Fruit fly (Drosophila melanogaster): ENCODE results near the gene CG9121.
A peak's percentile ranks its signal among the peaks of the same experiment; 100 is the strongest.

CG9121 gene

DNA sequence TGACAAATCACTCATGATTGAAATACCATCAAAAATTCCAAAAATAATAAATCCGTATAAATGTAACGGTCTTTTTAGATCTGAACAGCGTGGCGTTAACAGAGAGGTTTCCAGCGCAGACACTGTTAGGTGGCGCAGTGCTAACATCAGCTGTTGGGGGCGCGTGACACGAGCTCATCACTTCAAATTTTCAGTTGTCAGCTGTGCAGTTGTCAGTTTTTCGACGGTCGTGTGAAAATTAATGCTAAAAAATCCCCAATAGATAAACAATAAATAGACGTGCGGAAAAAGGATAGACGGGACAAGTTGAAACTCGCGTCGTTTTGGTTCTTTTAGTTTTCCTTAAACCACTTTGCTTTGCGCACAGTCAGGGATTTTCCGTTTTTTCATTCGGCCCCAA lies 45.4 kb upstream of the CG9121 start, which contains the start of gene CG4230 (continued):
- TF ChIP-seq Hsf (GFP tag; optimal IDR thresholded peaks at IDR 0.05) (no peak), HLH3B (GFP tag; IDR thresholded peaks at IDR 0.05) (no peak), sug (tag; optimal IDR thresholded peaks at IDR 0.05) (no peak), Neu2 (GFP tag; optimal IDR thresholded peaks at IDR 0.05; ENCODE audit: borderline replicate concordance) (no peak), CG10321 (GFP tag; IDR thresholded peaks at IDR 0.05) (no peak), CG31224 (GFP tag; IDR thresholded peaks at IDR 0.05) (no peak), TFAM (GFP tag; optimal IDR thresholded peaks at IDR 0.05) (no peak), E2f1 (GFP tag; IDR thresholded peaks at IDR 0.05) (no peak), CG1647 (GFP tag; optimal IDR thresholded peaks at IDR 0.05) (no peak), zen (tag; optimal IDR thresholded peaks at IDR 0.05) (no peak), CG10267 (tag; optimal IDR thresholded peaks at IDR 0.05) (peak; percentile 17), D19A (tag; optimal IDR thresholded peaks at IDR 0.05) (no peak), ewg (GFP tag; optimal IDR thresholded peaks at IDR 0.05) (no peak), CG17385 (GFP tag; optimal IDR thresholded peaks at IDR 0.05) (no peak), CG4854 (GFP tag; optimal IDR thresholded peaks at IDR 0.05) (no peak), CG14965 (GFP tag; optimal IDR thresholded peaks at IDR 0.05; ENCODE audit: borderline replicate concordance) (no peak), CG30431 (GFP tag; optimal IDR thresholded peaks at IDR 0.05) (no peak), CG1024 (GFP tag; IDR thresholded peaks at IDR 0.05) (no peak), tgo (GFP tag; IDR thresholded peaks at IDR 0.05) (no peak), Sox100B (GFP tag; optimal IDR thresholded peaks at IDR 0.05) (no peak), CG2116 (GFP tag; optimal IDR thresholded peaks at IDR 0.05) (peak; percentile 43), cato (GFP tag; optimal IDR thresholded peaks at IDR 0.05; ENCODE audit: borderline replicate concordance) (no peak), B-H2 (GFP tag; optimal IDR thresholded peaks at IDR 0.05) (no peak), CG17802 (tag; optimal IDR thresholded peaks at IDR 0.05) (no peak), NfI (GFP tag; optimal IDR thresholded peaks at IDR 0.05) (no peak), CoRest (tag; optimal IDR thresholded peaks at IDR 0.05) (no peak), rib (GFP tag; IDR thresholded peaks at IDR 0.05) (no peak), cas (GFP tag; IDR thresholded peaks at IDR 0.05) (no peak), CG18619 (GFP tag; optimal IDR thresholded peaks at IDR 0.05) (no peak), amos (GFP tag; IDR thresholded peaks at IDR 0.05; ENCODE audit: partially characterized antibody) (peak; percentile 92), CHES-1-like (GFP tag; optimal IDR thresholded peaks at IDR 0.05) (no peak), CG2678 (tag; optimal IDR thresholded peaks at IDR 0.05) (no peak), Aef1 (GFP tag; IDR thresholded peaks at IDR 0.05) (no peak), toy (GFP tag; IDR thresholded peaks at IDR 0.05) (no peak), GATAe (GFP tag; conservative IDR thresholded peaks at IDR 0.05) (no peak), pum (GFP tag; optimal IDR thresholded peaks at IDR 0.05) (no peak), CG7987 (GFP tag; optimal IDR thresholded peaks at IDR 0.05) (peak; percentile 17), sr (GFP tag; IDR thresholded peaks at IDR 0.05) (no peak), en (GFP tag; optimal IDR thresholded peaks at IDR 0.05) (no peak), C15 (GFP tag; IDR thresholded peaks at IDR 0.05) (no peak), inv (GFP tag; IDR thresholded peaks at IDR 0.05; ENCODE audit: partially characterized antibody) (peak; percentile 65), eyg (GFP tag; optimal IDR thresholded peaks at IDR 0.05) (no peak), CG15514 (GFP tag; optimal IDR thresholded peaks at IDR 0.05) (peak; percentile 47), NC2α (GFP tag; optimal IDR thresholded peaks at IDR 0.05) (no peak), jing (GFP tag; optimal IDR thresholded peaks at IDR 0.05) (no peak), CG6683 (GFP tag; optimal IDR thresholded peaks at IDR 0.05) (no peak), CG2202 (tag; optimal IDR thresholded peaks at IDR 0.05) (no peak), peb (GFP tag; IDR thresholded peaks at IDR 0.05) (no peak), Oaz (GFP tag; IDR thresholded peaks at IDR 0.05) (no peak), lola (GFP tag; optimal IDR thresholded peaks at IDR 0.05) (no peak), CG13894 (tag; optimal IDR thresholded peaks at IDR 0.05) (no peak), CG8388 (GFP tag; optimal IDR thresholded peaks at IDR 0.05) (no peak)

Data from whole organism, embryonic.